Worm (Caenorhabditis elegans) whole organism, late embryonic: Measurements from ENCODE around the gene F11C1.1.

Experiments
- K09A11.1 ChIP-seq: sonication (generic microtip); optimal IDR thresholded peaks from 2 replicates; lab custom pipeline; 2017; ENCODE audit warnings: antibody characterized with exemption, mild to moderate bottlenecking, missing genetic modification characterization, missing compliant biosample characterization; ENCODE audit not compliant: insufficient read depth
- ama-1 ChIP-seq: fragments of 150-350 bp; optimal IDR thresholded peaks from 2 replicates; lab custom pipeline; 2014
- ceh-24 ChIP-seq: sonication (generic microtip); optimal IDR thresholded peaks from 2 replicates; lab custom pipeline; 2016; ENCODE audit warnings: mild to moderate bottlenecking, missing genetic modification characterization, missing compliant biosample characterization
- lin-11 ChIP-seq: fragments of 200-800 bp; sonication (Bioruptor generic); optimal IDR thresholded peaks from 2 replicates; lab custom pipeline; 2018; ENCODE audit warnings: mild to moderate bottlenecking, missing genetic modification characterization, missing compliant biosample characterization
- nfya-1 ChIP-seq: sonication (generic microtip); optimal IDR thresholded peaks from 2 replicates; lab custom pipeline; 2017; ENCODE audit warnings: missing genetic modification characterization, mild to moderate bottlenecking, missing compliant biosample characterization, antibody characterized with exemption, moderate library complexity
- pag-3 ChIP-seq: sonication (generic microtip); optimal IDR thresholded peaks from 2 replicates; lab custom pipeline; 2016; ENCODE audit warnings: missing compliant biosample characterization, missing genetic modification characterization, borderline replicate concordance
- pqm-1 ChIP-seq: sonication (generic microtip); optimal IDR thresholded peaks from 2 replicates; lab custom pipeline; 2016; ENCODE audit warnings: missing genetic modification characterization, missing compliant biosample characterization
- ztf-16 ChIP-seq: sonication (generic microtip); optimal IDR thresholded peaks from 2 replicates; lab custom pipeline; 2017; ENCODE audit warnings: missing genetic modification characterization, missing compliant biosample characterization

- TF ChIP-seq lin-11 = no peak
- TF ChIP-seq nfya-1 (tag; lab: Kevin White, UChicago) = no peak
- TF ChIP-seq ztf-16 (tag; lab: Kevin White, UChicago) = no peak
- TF ChIP-seq K09A11.1 = no peak
- TF ChIP-seq pag-3 (tag; lab: Kevin White, UChicago) = no peak
- TF ChIP-seq ceh-24 (tag; lab: Kevin White, UChicago) = no peak
- no peak for TF ChIP-seq ama-1 (lab: Kevin White, UChicago)
- TF ChIP-seq pqm-1 (tag; lab: Kevin White, UChicago) = no peak
Observed at ce11 chrX:13003092-13003491, 12.7 kb upstream of the F11C1.1 start.
